Worm (Caenorhabditis elegans) whole organism, early embryonic: ENCODE results near the gene W06D11.1.

Source experiments
- B0310.2 ChIP-seq: sonication (generic microtip); optimal IDR thresholded peaks from 2 replicates; lab custom pipeline; 2016; ENCODE audit warnings: mild to moderate bottlenecking, missing genetic modification characterization, missing compliant biosample characterization
- F13C5.2 ChIP-seq: sonication (generic microtip); optimal IDR thresholded peaks from 2 replicates; lab custom pipeline; 2017; ENCODE audit warnings: mild to moderate bottlenecking, missing genetic modification characterization, inconsistent platforms, missing compliant biosample characterization
- ama-1 ChIP-seq: fragments of 150-350 bp; optimal IDR thresholded peaks from 2 replicates; lab custom pipeline; 2014
- ceh-13 ChIP-seq: fragments of 200-800 bp; sonication (Bioruptor generic); optimal IDR thresholded peaks from 2 replicates; lab custom pipeline; 2018; ENCODE audit warnings: mild to moderate bottlenecking, missing genetic modification characterization, missing compliant biosample characterization
- ceh-36 ChIP-seq: sonication (generic microtip); optimal IDR thresholded peaks from 2 replicates; lab custom pipeline; 2016; ENCODE audit warnings: missing genetic modification characterization, inconsistent platforms, missing compliant biosample characterization
- ets-7 ChIP-seq: sonication (generic microtip); optimal IDR thresholded peaks from 2 replicates; lab custom pipeline; 2016; ENCODE audit warnings: missing genotype, missing genetic modification characterization, missing compliant biosample characterization
- flt-1 ChIP-seq: fragments of 200-800 bp; sonication (Bioruptor generic); IDR thresholded peaks from 2 replicates; pipeline ENCODE4 v1.3.6; 2022; ENCODE audit warnings: missing genetic modification characterization, missing compliant biosample characterization
- hmbx-1 ChIP-seq: sonication (generic microtip); optimal IDR thresholded peaks from 2 replicates; lab custom pipeline; 2016; ENCODE audit warnings: mild to moderate bottlenecking, missing genetic modification characterization, missing compliant biosample characterization
- hmg-4 ChIP-seq: fragments of 200-800 bp; sonication (Bioruptor generic); optimal IDR thresholded peaks from 2 replicates; lab custom pipeline; 2018; ENCODE audit warnings: mild to moderate bottlenecking, missing genetic modification characterization, missing compliant biosample characterization
- hnd-1 ChIP-seq: sonication (generic microtip); optimal IDR thresholded peaks from 2 replicates; lab custom pipeline; 2016; ENCODE audit warnings: missing genetic modification characterization, missing compliant biosample characterization
- pes-1 ChIP-seq: fragments of 200-800 bp; sonication (Bioruptor generic); IDR thresholded peaks from 2 replicates; pipeline ENCODE4 v1.3.6; 2022; ENCODE audit warnings: missing genetic modification reagents, missing genetic modification characterization, missing compliant biosample characterization
- sea-1 ChIP-seq: fragments of 200-800 bp; sonication (Bioruptor generic); conservative IDR thresholded peaks from 2 replicates; pipeline ENCODE4 v1.3.6; 2022; ENCODE audit warnings: missing genetic modification characterization, missing compliant biosample characterization
- tra-4 ChIP-seq: sonication (generic microtip); optimal IDR thresholded peaks from 2 replicates; lab custom pipeline; 2017; ENCODE audit warnings: missing genetic modification characterization, missing compliant biosample characterization

ce11 chrX:12343279-12343678 is 48.9 kb downstream of the W06D11.1 start, which contains the start of the genes nspc-9 and nspc-10:
- TF ChIP-seq tra-4 (tag; lab: Kevin White, UChicago) (no peak), ama-1 (no peak), F13C5.2 (no peak), ets-7 (tag; lab: Kevin White, UChicago) (no peak), flt-1 (no peak), hmg-4 (GFP tag; lab: Kevin White, UChicago) (no peak), sea-1 (GFP tag; lab: Robert Waterston, UW) (no peak), ceh-13 (GFP tag; lab: Kevin White, UChicago) (no peak), hmbx-1 (tag; lab: Kevin White, UChicago) (no peak), B0310.2 (tag; lab: Kevin White, UChicago) (no peak), ceh-36 (no peak), hnd-1 (tag; lab: Kevin White, UChicago) (no peak), pes-1 (no peak)
